Worm (Caenorhabditis elegans) whole organism, L4/young adult: ENCODE results near the gene sdn-1.

Experiments used
- W03F9.2 ChIP-seq: fragments of 150-350 bp; optimal IDR thresholded peaks from 2 replicates; lab custom pipeline; 2014; ENCODE audit warnings: missing biosample characterization, missing genetic modification characterization
- dao-5 ChIP-seq: sonication (generic microtip); optimal IDR thresholded peaks from 2 replicates; lab custom pipeline; 2016; ENCODE audit warnings: missing genotype, missing genetic modification characterization, moderate library complexity, missing compliant biosample characterization
- him-1 ChIP-seq: sonication (generic microtip); optimal IDR thresholded peaks from 2 replicates; lab custom pipeline; 2016; ENCODE audit warnings: missing genotype, missing genetic modification reagents, missing genetic modification characterization, missing compliant biosample characterization

Gene sdn-1

ce11 chrX:10541789-10542188, 51.3 kb downstream of the sdn-1 start:
- TF ChIP-seq dao-5 (tag; lab: Kevin White, UChicago) (no peak), W03F9.2 (tag; lab: Kevin White, UChicago) (no peak), him-1 (tag; lab: Kevin White, UChicago) (no peak)
